Worm (Caenorhabditis elegans) whole organism, late embryonic: Measurements from ENCODE around the gene C33B4.5.

Experiments used
- ama-1 ChIP-seq: fragments of 150-350 bp; optimal IDR thresholded peaks from 2 replicates; lab custom pipeline; 2014
- ceh-14 ChIP-seq: sonication (generic microtip); optimal IDR thresholded peaks from 2 replicates; lab custom pipeline; 2016; ENCODE audit warnings: missing genotype, missing genetic modification characterization, missing compliant biosample characterization
- ceh-2 ChIP-seq: sonication (generic microtip); optimal IDR thresholded peaks from 2 replicates; lab custom pipeline; 2016; ENCODE audit warnings: missing genotype, missing genetic modification characterization, missing compliant biosample characterization
- hlh-30 ChIP-seq: sonication (generic microtip); optimal IDR thresholded peaks from 2 replicates; lab custom pipeline; 2017; ENCODE audit warnings: antibody characterized with exemption, missing genetic modification characterization, missing compliant biosample characterization; ENCODE audit not compliant: insufficient read depth
- lin-11 ChIP-seq: fragments of 200-800 bp; sonication (Bioruptor generic); optimal IDR thresholded peaks from 2 replicates; lab custom pipeline; 2018; ENCODE audit warnings: mild to moderate bottlenecking, missing genetic modification characterization, missing compliant biosample characterization
- madf-2 ChIP-seq: sonication (generic microtip); optimal IDR thresholded peaks from 2 replicates; lab custom pipeline; 2017; ENCODE audit warnings: missing genetic modification characterization, missing compliant biosample characterization
- pax-1 ChIP-seq: fragments of 150-350 bp; optimal IDR thresholded peaks from 2 replicates; lab custom pipeline; 2014; ENCODE audit warnings: missing biosample characterization, missing genetic modification characterization
- pha-2 ChIP-seq: sonication (generic microtip); optimal IDR thresholded peaks from 2 replicates; lab custom pipeline; 2017; ENCODE audit warnings: mild to moderate bottlenecking, missing genetic modification characterization, missing compliant biosample characterization
- pqm-1 ChIP-seq: sonication (generic microtip); optimal IDR thresholded peaks from 2 replicates; lab custom pipeline; 2016; ENCODE audit warnings: missing genetic modification characterization, missing compliant biosample characterization

DNA sequence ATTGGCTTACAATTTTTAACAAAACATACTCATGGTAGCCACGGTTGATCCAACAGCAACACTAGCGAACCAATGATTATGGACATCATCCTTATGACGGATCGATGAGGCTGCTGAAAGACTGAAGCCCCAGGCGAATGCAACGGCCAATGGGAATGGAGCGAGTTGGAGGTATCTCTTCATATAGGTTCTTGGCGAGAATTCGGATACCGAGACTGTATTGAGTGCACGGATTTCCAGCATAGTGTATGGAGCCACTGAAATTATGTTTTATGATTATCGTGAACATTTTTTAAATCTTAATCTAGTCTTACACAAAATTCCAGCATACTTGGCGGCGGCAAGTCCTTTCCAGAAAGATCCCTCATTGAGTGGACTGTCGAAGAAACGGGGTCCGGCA, 38.6 kb upstream of the C33B4.5 start:
- TF ChIP-seq ceh-14 (tag; lab: Kevin White, UChicago), result no peak
- no peak for TF ChIP-seq pqm-1 (tag; lab: Kevin White, UChicago)
- TF ChIP-seq madf-2 (tag; lab: Kevin White, UChicago), result no peak
- no peak for TF ChIP-seq ama-1 (lab: Kevin White, UChicago)
- TF ChIP-seq ceh-2 (tag; lab: Kevin White, UChicago), result no peak
- TF ChIP-seq pha-2 (tag; lab: Kevin White, UChicago), result no peak
- TF ChIP-seq lin-11, result no peak
- no peak for TF ChIP-seq pax-1
- no peak for TF ChIP-seq hlh-30 (tag; lab: Kevin White, UChicago)
